Fruit fly (Drosophila melanogaster) whole organism, embryonic: ENCODE measurements around the gene NC2beta.

ENCODE experiments used
- B-H1 ChIP-seq: fragments of 200-800 bp; sonication (Bioruptor generic); IDR thresholded peaks from 3 replicates; pipeline ENCODE4 v1.3.6; 2022; ENCODE audit warnings: missing biosample characterization, missing genetic modification characterization
- CG11398 ChIP-seq: fragments of 200-800 bp; sonication (Bioruptor generic); optimal IDR thresholded peaks from 2 replicates; lab custom pipeline; 2016; ENCODE audit warnings: missing biosample characterization, missing genetic modification characterization
- CG13624 ChIP-seq: fragments of 200-800 bp; sonication (Bioruptor generic); optimal IDR thresholded peaks from 2 replicates; lab custom pipeline; 2016; ENCODE audit warnings: missing biosample characterization, missing genetic modification characterization
- CG13775 ChIP-seq: fragments of 200-800 bp; sonication (Bioruptor generic); optimal IDR thresholded peaks from 3 replicates; lab custom pipeline; 2017; ENCODE audit warnings: missing biosample characterization, mild to moderate bottlenecking, missing genetic modification characterization
- CG14860 ChIP-seq: fragments of 200-800 bp; sonication (Bioruptor generic); IDR thresholded peaks from 3 replicates; pipeline ENCODE4 v1.3.6; 2022; ENCODE audit warnings: missing biosample characterization, missing genetic modification characterization; ENCODE audit not compliant: partially characterized antibody
- CG15073 ChIP-seq: fragments of 200-800 bp; sonication (Bioruptor generic); optimal IDR thresholded peaks from 2 replicates; lab custom pipeline; 2016; ENCODE audit warnings: missing biosample characterization, missing genetic modification characterization
- CG17328 ChIP-seq: fragments of 200-800 bp; sonication (Bioruptor generic); IDR thresholded peaks from 2 replicates; pipeline ENCODE4 v1.3.6; 2022; ENCODE audit warnings: missing biosample characterization, missing genetic modification characterization
- CG17612 ChIP-seq: fragments of 200-800 bp; sonication (Bioruptor generic); IDR thresholded peaks from 2 replicates; pipeline ENCODE4 v1.3.6; 2022; ENCODE audit warnings: missing biosample characterization, missing genetic modification characterization
- CG1832 ChIP-seq: fragments of 200-800 bp; sonication (Bioruptor generic); optimal IDR thresholded peaks from 2 replicates; lab custom pipeline; 2017; ENCODE audit warnings: missing biosample characterization, mild to moderate bottlenecking, missing genetic modification characterization, inconsistent platforms
- CG2202 ChIP-seq: fragments of 200-800 bp; sonication (Bioruptor generic); optimal IDR thresholded peaks from 2 replicates; lab custom pipeline; 2018; ENCODE audit warnings: missing biosample characterization, mild to moderate bottlenecking, missing genetic modification characterization
- CG2875 ChIP-seq: fragments of 200-800 bp; sonication (Bioruptor generic); optimal IDR thresholded peaks from 2 replicates; lab custom pipeline; 2017; ENCODE audit warnings: missing biosample characterization, mild to moderate bottlenecking, missing genetic modification characterization, missing genetic modification reagents
- CG31365 ChIP-seq: fragments of 200-800 bp; sonication (Bioruptor generic); optimal IDR thresholded peaks from 2 replicates; lab custom pipeline; 2018; ENCODE audit warnings: missing biosample characterization, mild to moderate bottlenecking, missing genetic modification characterization
- CG33213 ChIP-seq: fragments of 200-800 bp; sonication (Bioruptor generic); optimal IDR thresholded peaks from 3 replicates; lab custom pipeline; 2016; ENCODE audit warnings: missing biosample characterization, missing genetic modification characterization
- CG4854 ChIP-seq: fragments of 200-800 bp; sonication (Bioruptor generic); optimal IDR thresholded peaks from 2 replicates; lab custom pipeline; 2016; ENCODE audit warnings: missing biosample characterization, missing genetic modification characterization, inconsistent platforms
- CG5953 ChIP-seq: fragments of 200-800 bp; sonication (Bioruptor generic); IDR thresholded peaks from 2 replicates; pipeline ENCODE4 v1.3.6; 2022; ENCODE audit warnings: missing biosample characterization, missing genetic modification characterization
- CG6683 ChIP-seq: fragments of 200-800 bp; sonication (Bioruptor generic); optimal IDR thresholded peaks from 2 replicates; lab custom pipeline; 2017; ENCODE audit warnings: missing biosample characterization, mild to moderate bottlenecking, missing genetic modification characterization, missing genetic modification reagents
- CG7372 ChIP-seq: fragments of 200-800 bp; sonication (Bioruptor generic); IDR thresholded peaks from 2 replicates; pipeline ENCODE4 v1.3.6; 2022; ENCODE audit warnings: missing biosample characterization, missing genetic modification characterization
- CG7745 ChIP-seq: fragments of 200-800 bp; sonication (Bioruptor generic); optimal IDR thresholded peaks from 2 replicates; lab custom pipeline; 2018; ENCODE audit warnings: missing biosample characterization, mild to moderate bottlenecking, missing genetic modification characterization, moderate library complexity
- CG7963 ChIP-seq: fragments of 200-800 bp; sonication (Bioruptor generic); IDR thresholded peaks from 3 replicates; pipeline ENCODE4 v1.3.6; 2022; ENCODE audit warnings: missing biosample characterization, missing genetic modification characterization; ENCODE audit not compliant: partially characterized antibody
- D ChIP-seq, 2 experiments: fragments of 200-800 bp in 1 of 2; fragments of >200 bp in 1 of 2; sonication (Bioruptor generic) in 1 of 2; optimal IDR thresholded peaks; 2 replicates in 1 of 2; 3 replicates in 1 of 2; lab custom pipeline; 2017; ENCODE audit warnings: mild to moderate bottlenecking in 1 of 2, missing biosample characterization in 1 of 2, missing genetic modification characterization in 1 of 2, missing genetic modification reagents in 1 of 2
- Deaf1 ChIP-seq: fragments of 200-800 bp; optimal IDR thresholded peaks from 3 replicates; lab custom pipeline; 2019; ENCODE audit warnings: missing biosample characterization, mild to moderate bottlenecking, missing genetic modification characterization, moderate library complexity
- HHEX ChIP-seq: fragments of 200-800 bp; sonication (Bioruptor generic); optimal IDR thresholded peaks from 3 replicates; lab custom pipeline; 2017; ENCODE audit warnings: missing biosample characterization, mild to moderate bottlenecking, missing genetic modification characterization, missing genetic modification reagents
- HmgD ChIP-seq: fragments of 200-800 bp; sonication (Bioruptor generic); optimal IDR thresholded peaks from 3 replicates; lab custom pipeline; 2016; ENCODE audit warnings: missing biosample characterization, missing genetic modification characterization
- Hsf ChIP-seq: fragments of 200-800 bp; sonication (Bioruptor generic); optimal IDR thresholded peaks from 3 replicates; lab custom pipeline; 2016; ENCODE audit warnings: missing biosample characterization, missing genetic modification characterization
- Jarid2 ChIP-seq: fragments of 200-800 bp; sonication (Bioruptor generic); optimal IDR thresholded peaks from 3 replicates; lab custom pipeline; 2017; ENCODE audit warnings: mild to moderate bottlenecking, missing biosample characterization, missing genetic modification reagents, missing genetic modification characterization
- TFAM ChIP-seq: fragments of 200-800 bp; sonication (Bioruptor generic); optimal IDR thresholded peaks from 2 replicates; lab custom pipeline; 2017; ENCODE audit warnings: missing biosample characterization, missing genetic modification characterization, inconsistent platforms
- aop ChIP-seq: fragments of 200-800 bp; sonication (Bioruptor generic); IDR thresholded peaks from 2 replicates; pipeline ENCODE4 v1.3.6; 2022; ENCODE audit warnings: missing biosample characterization, missing genetic modification characterization
- bsh ChIP-seq, 2 experiments: fragments of 200-800 bp; sonication (Bioruptor generic); optimal IDR thresholded peaks; 2 replicates each; lab custom pipeline; 2017 to 2018; ENCODE audit warnings: mild to moderate bottlenecking in 2 of 2, missing biosample characterization in 2 of 2, missing genetic modification characterization in 2 of 2, moderate library complexity in 1 of 2
- caup ChIP-seq: fragments of 200-800 bp; sonication (Bioruptor generic); optimal IDR thresholded peaks from 3 replicates; lab custom pipeline; 2017; ENCODE audit warnings: missing biosample characterization, mild to moderate bottlenecking, missing genetic modification characterization, moderate library complexity; ENCODE audit not compliant: severe bottlenecking
- chinmo ChIP-seq: fragments of 200-800 bp; sonication (Bioruptor generic); IDR thresholded peaks from 4 replicates; pipeline ENCODE4 v1.3.6; 2022; ENCODE audit warnings: missing biosample characterization, missing genetic modification characterization; ENCODE audit not compliant: partially characterized antibody
- corto ChIP-seq: fragments of 200-800 bp; sonication (Bioruptor generic); optimal IDR thresholded peaks from 2 replicates; lab custom pipeline; 2016; ENCODE audit warnings: missing biosample characterization, mild to moderate bottlenecking, missing genetic modification characterization, moderate library complexity
- danr ChIP-seq: fragments of 200-800 bp; sonication (Bioruptor generic); IDR thresholded peaks from 2 replicates; pipeline ENCODE4 v1.3.6; 2022; ENCODE audit warnings: missing biosample characterization, missing genetic modification characterization
- exex ChIP-seq: fragments of 200-800 bp; sonication (Bioruptor generic); optimal IDR thresholded peaks from 4 replicates; lab custom pipeline; 2018; ENCODE audit warnings: missing biosample characterization, mild to moderate bottlenecking, missing genetic modification characterization, moderate library complexity
- gfzf ChIP-seq: fragments of 200-800 bp; sonication (Bioruptor generic); optimal IDR thresholded peaks from 2 replicates; lab custom pipeline; 2016; ENCODE audit warnings: missing biosample characterization, mild to moderate bottlenecking, missing genetic modification characterization, moderate library complexity
- grn ChIP-seq: fragments of 200-800 bp; sonication (Bioruptor generic); optimal IDR thresholded peaks from 3 replicates; lab custom pipeline; 2017; ENCODE audit warnings: missing biosample characterization, missing genetic modification characterization
- h ChIP-seq: fragments of >200 bp; optimal IDR thresholded peaks from 2 replicates; lab custom pipeline; 2017
- jigr1 ChIP-seq: fragments of 200-800 bp; sonication (Bioruptor generic); IDR thresholded peaks from 3 replicates; pipeline ENCODE4 v1.3.6; 2022; ENCODE audit warnings: missing biosample characterization, missing genetic modification characterization
- knrl ChIP-seq: fragments of 200-800 bp; sonication (Bioruptor generic); IDR thresholded peaks from 3 replicates; pipeline ENCODE4 v1.3.6; 2022; ENCODE audit warnings: missing biosample characterization, missing genetic modification characterization; ENCODE audit not compliant: partially characterized antibody
- pnt ChIP-seq: fragments of 200-800 bp; sonication (Bioruptor generic); optimal IDR thresholded peaks from 3 replicates; lab custom pipeline; 2016; ENCODE audit warnings: missing biosample characterization, missing genetic modification characterization
- row ChIP-seq: fragments of 200-800 bp; sonication (Bioruptor generic); IDR thresholded peaks from 3 replicates; pipeline ENCODE4 v1.3.6; 2022; ENCODE audit warnings: missing biosample characterization, missing genetic modification characterization
- sc ChIP-seq, 3 experiments: fragments of >200 bp in 2 of 3; fragments of 200-800 bp in 1 of 3; sonication (Bioruptor generic) in 1 of 3; optimal IDR thresholded peaks; 2 replicates in 2 of 3; 3 replicates in 1 of 3; lab custom pipeline; 2017; ENCODE audit warnings: mild to moderate bottlenecking in 1 of 3, missing biosample characterization in 1 of 3, missing genetic modification characterization in 1 of 3, missing genetic modification reagents in 1 of 3
- scrt ChIP-seq: fragments of 200-800 bp; sonication (Bioruptor generic); optimal IDR thresholded peaks from 2 replicates; lab custom pipeline; 2018; ENCODE audit warnings: missing biosample characterization, mild to moderate bottlenecking, missing genetic modification characterization, moderate library complexity
- sna ChIP-seq: fragments of 200-800 bp; sonication (Bioruptor generic); IDR thresholded peaks from 2 replicates; pipeline ENCODE4 v1.3.6; 2022; ENCODE audit warnings: missing biosample characterization, missing genetic modification characterization; ENCODE audit not compliant: partially characterized antibody
- sqz ChIP-seq: fragments of 200-800 bp; sonication (Bioruptor generic); optimal IDR thresholded peaks from 3 replicates; lab custom pipeline; 2018; ENCODE audit warnings: missing biosample characterization, mild to moderate bottlenecking, missing genetic modification characterization
- sr ChIP-seq: fragments of 200-800 bp; sonication (Bioruptor generic); IDR thresholded peaks from 3 replicates; pipeline ENCODE4 v1.3.6; 2022; ENCODE audit warnings: missing biosample characterization, missing genetic modification characterization
- unc-4 ChIP-seq: fragments of 200-800 bp; sonication (Bioruptor generic); IDR thresholded peaks from 2 replicates; pipeline ENCODE4 v1.3.6; 2022; ENCODE audit warnings: missing biosample characterization, missing genetic modification characterization; ENCODE audit not compliant: partially characterized antibody

Gene NC2beta

DNA sequence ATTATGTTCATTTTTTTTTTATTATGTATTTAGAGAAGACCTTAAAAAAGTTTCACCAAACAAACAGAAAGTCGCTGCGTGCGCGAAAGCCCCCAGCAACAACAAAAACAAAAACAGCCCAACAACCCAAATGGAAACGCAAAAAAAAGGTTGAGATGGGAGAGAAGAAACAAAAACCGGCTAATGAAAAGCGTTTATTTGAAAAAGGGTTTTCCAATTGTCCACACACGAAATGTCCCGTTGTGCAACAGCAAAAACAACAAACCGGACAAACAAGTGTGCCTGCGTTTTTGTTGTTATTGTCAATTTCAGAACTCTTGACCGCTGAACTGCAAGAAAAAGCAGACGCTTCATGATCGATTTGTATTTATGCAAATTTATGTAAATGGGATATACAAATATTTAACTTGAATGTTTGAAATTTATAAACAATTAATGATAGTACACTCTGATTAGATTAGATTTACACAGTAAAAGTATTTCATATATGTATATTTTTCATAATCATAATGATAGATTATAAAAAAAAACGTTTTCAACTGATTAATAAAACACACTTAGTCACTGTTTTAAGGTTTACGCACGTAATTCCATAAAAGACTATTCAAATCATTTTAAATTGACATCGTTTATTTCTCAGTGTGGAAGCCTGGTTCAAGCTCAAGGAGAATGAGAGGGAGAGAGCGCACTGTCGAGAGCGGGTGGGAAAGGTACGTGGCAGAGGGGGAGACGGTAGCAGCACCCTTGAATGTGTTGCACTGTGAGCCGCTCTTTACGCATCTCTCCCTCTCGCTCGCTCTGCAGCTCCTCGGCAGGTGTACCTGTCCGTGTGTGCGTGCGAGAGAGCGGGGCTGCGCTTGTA, 49.0 kb downstream of the NC2beta start (continued):
- TF ChIP-seq sc (optimal IDR thresholded peaks at IDR 0.05; lab: Kevin White, UChicago) (no peak), sc (GFP tag; optimal IDR thresholded peaks at IDR 0.05; lab: Kevin White, UChicago) (peak; percentile 62), CG7745 (tag; lab: Kevin White, UChicago) (no peak), Deaf1 (tag; lab: Kevin White, UChicago) (no peak), exex (peak; percentile 19), CG1832 (peak; percentile 79), CG2202 (tag; lab: Kevin White, UChicago) (peak; percentile 43), aop (0 out of 2 replicates have a peak, but pooled peaks have one; percentile 39), TFAM (GFP tag; lab: Kevin White, UChicago) (peak; percentile 11), CG31365 (tag; lab: Kevin White, UChicago) (no peak), bsh (GFP tag; optimal IDR thresholded peaks at IDR 0.05; lab: Kevin White, UChicago) (peak; percentile 57 to 76), sqz (GFP tag; lab: Kevin White, UChicago) (peak; percentile 55), CG6683 (GFP tag; lab: Kevin White, UChicago) (peak; percentile 24), corto (GFP tag; lab: Kevin White, UChicago) (peak; percentile 67), CG4854 (GFP tag; lab: Kevin White, UChicago) (no peak), HHEX (GFP tag; lab: Kevin White, UChicago) (peak; percentile 76), CG17328 (peak; percentile 76), knrl (GFP tag; lab: Robert Waterston, UW) (no peak), CG15073 (GFP tag; lab: Kevin White, UChicago) (no peak), gfzf (GFP tag; lab: Kevin White, UChicago) (no peak), jigr1 (GFP tag; lab: Robert Waterston, UW) (0 out of 3 replicates have a peak, but pooled peaks have one; percentile 29), CG14860 (no peak), sna (no peak), B-H1 (GFP tag; lab: Robert Waterston, UW) (peak; percentile 58; the same call in 2 of the 3 replicates), CG13624 (GFP tag; lab: Kevin White, UChicago) (no peak), pnt (GFP tag; lab: Kevin White, UChicago) (no peak), sr (GFP tag; lab: Robert Waterston, UW) (no peak; the same call in 2 of the 3 replicates), CG11398 (GFP tag; lab: Kevin White, UChicago) (no peak), unc-4 (GFP tag; lab: Robert Waterston, UW) (no peak), grn (GFP tag; lab: Kevin White, UChicago) (peak; percentile 6), danr (GFP tag; lab: Robert Waterston, UW) (peak; percentile 50; the same call in 1 of the 2 replicates), CG7963 (GFP tag; lab: Robert Waterston, UW) (no peak), scrt (GFP tag; lab: Kevin White, UChicago) (peak; percentile 31), row (GFP tag; lab: Robert Waterston, UW) (peak; percentile 75), chinmo (GFP tag; lab: Robert Waterston, UW) (peak; percentile 89), CG5953 (GFP tag; lab: Robert Waterston, UW) (peak; percentile 40), CG13775 (GFP tag; lab: Kevin White, UChicago) (peak; percentile 75), CG7372 (peak; percentile 50; the same call in 1 of the 2 replicates), D (optimal IDR thresholded peaks at IDR 0.05; lab: Kevin White, UChicago) (no peak), D (GFP tag; optimal IDR thresholded peaks at IDR 0.05; lab: Kevin White, UChicago) (peak; percentile 81), HmgD (GFP tag; lab: Kevin White, UChicago) (no peak), CG17612 (no peak), Jarid2 (GFP tag; lab: Kevin White, UChicago) (peak; percentile 41), Hsf (GFP tag; lab: Kevin White, UChicago) (peak; percentile 46), CG2875 (GFP tag; lab: Kevin White, UChicago) (peak; percentile 71), CG33213 (GFP tag; lab: Kevin White, UChicago) (no peak), h (no peak), caup (GFP tag; lab: Kevin White, UChicago) (peak; percentile 55)
